Fruit fly (Drosophila melanogaster) S2 (cell line): ENCODE data around the gene Eph.

Experiments used
- CG8478 ChIP-seq: fragments of >200 bp; optimal IDR thresholded peaks from 2 replicates; lab custom pipeline; 2018
- CTCF ChIP-seq, 2 experiments: fragments of >200 bp; optimal IDR thresholded peaks; 2 replicates each; lab custom pipeline; 2018

DNA sequence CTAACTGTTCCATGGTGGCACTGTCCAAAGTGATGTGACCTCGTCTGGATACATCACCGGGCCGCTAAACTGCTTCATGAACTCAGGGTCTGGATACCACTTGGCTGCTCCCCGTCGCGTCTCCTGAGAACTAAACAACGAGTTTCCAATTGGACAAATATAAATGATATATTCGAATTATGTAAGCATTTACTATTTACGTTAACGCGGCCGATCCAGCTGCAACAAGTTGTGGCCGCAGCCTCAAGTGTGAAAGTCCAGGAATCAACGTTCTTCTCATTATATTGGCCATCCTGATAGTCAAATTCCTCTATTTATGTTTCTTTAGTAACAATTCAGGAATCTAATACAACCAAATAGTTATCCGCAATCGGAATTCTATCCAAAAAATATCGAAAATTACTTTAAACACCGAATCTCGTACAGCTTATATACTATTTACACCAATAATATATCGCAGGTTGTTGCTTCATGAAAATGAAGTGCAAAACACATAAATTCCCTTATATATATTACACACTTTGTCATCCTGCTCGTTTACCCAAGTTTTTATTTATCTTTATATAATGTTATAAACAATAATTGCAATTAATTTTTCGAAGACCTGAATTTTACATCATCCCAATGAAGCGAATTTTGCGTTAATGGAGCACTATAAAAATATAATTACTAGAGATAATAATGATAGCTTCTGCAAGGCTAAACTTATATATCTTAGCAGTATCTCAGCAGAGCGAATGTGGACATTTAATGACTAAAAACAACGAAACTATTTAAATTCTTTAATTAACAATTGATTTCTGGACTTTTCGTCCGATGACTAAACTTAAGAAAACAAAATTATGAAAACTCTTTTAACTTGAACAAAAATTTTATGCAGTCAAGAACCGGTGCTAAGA is 39.8 kb upstream of the Eph start:
- TF ChIP-seq CTCF (optimal IDR thresholded peaks at IDR 0.05; lab: Kevin White, UChicago): no peak
- TF ChIP-seq CG8478: no peak
